Worm (Caenorhabditis elegans): ENCODE results near the gene sma-4.

The sma-4 gene

ce11 chrIII:5864270-5864669 lies 48.2 kb downstream of the sma-4 start, which contains the start of gene rabn-5:
Gene rabn-5 (plus strand): TSS chrIII:5864553.
- TF ChIP-seq zip-2 (tag; optimal IDR thresholded peaks at IDR 0.05) = no peak
- TF ChIP-seq hlh-30 (tag; optimal IDR thresholded peaks at IDR 0.05; ENCODE audit: insufficient read depth) = peak; percentile 40
- TF ChIP-seq sdz-12 (GFP tag; optimal IDR thresholded peaks at IDR 0.05) = no peak
- TF ChIP-seq mes-2 (tag; optimal IDR thresholded peaks at IDR 0.05; ENCODE audit: poor library complexity, severe bottlenecking) = peak; percentile 64
- no peak for TF ChIP-seq rbr-2 (tag; optimal IDR thresholded peaks at IDR 0.05)

ce11 chrIII:5868401-5868800 lies 52.4 kb downstream of the sma-4 start, which contains the start of gene eng-1:
Gene eng-1 (minus strand): TSS chrIII:5868501.
- TF ChIP-seq aha-1 (tag) (peak; percentile 58), ztf-7 (tag; optimal IDR thresholded peaks at IDR 0.05) (no peak), daf-16 (GFP tag; optimal IDR thresholded peaks at IDR 0.05) (no peak), daf-16 (tag; optimal IDR thresholded peaks at IDR 0.05) (no peak)

ce11 chrIII:5869429-5869828 lies 53.4 kb downstream of the sma-4 start, which contains the start of gene F01F1.15:
Gene F01F1.15 (minus strand): TSS chrIII:5869529.
- TF ChIP-seq ceh-44 (GFP tag; IDR thresholded peaks at IDR 0.05) = no peak
- TF ChIP-seq nhr-25 (tag; optimal IDR thresholded peaks at IDR 0.05; ENCODE audit: borderline replicate concordance, insufficient read depth) = no peak
- TF ChIP-seq jun-1 (tag; optimal IDR thresholded peaks at IDR 0.05) = no peak
- TF ChIP-seq ceh-28 (tag; optimal IDR thresholded peaks at IDR 0.05) = no peak
- TF ChIP-seq daf-12 (tag; optimal IDR thresholded peaks at IDR 0.05) = no peak
- TF ChIP-seq nhr-28 (tag; optimal IDR thresholded peaks at IDR 0.05) = no peak
- no peak for TF ChIP-seq ama-1 (optimal IDR thresholded peaks at IDR 0.05)
